Worm (Caenorhabditis elegans) whole organism, L1 larva: ENCODE data around the gene T11G6.4.

ENCODE experiments used
- blmp-1 ChIP-seq: fragments of 150-350 bp; optimal IDR thresholded peaks from 2 replicates; lab custom pipeline; 2014; ENCODE audit warnings: missing biosample characterization, missing genetic modification characterization
- elt-3 ChIP-seq, 6 experiments: fragments of 150-350 bp in 1 of 6; sonication (generic microtip); optimal IDR thresholded peaks; 2 replicates each; lab custom pipeline; 2017 to 2018; ENCODE audit warnings: missing biosample characterization in 6 of 6, missing genetic modification characterization in 6 of 6, inconsistent platforms in 1 of 6
- lin-13 ChIP-seq: fragments of 150-350 bp; optimal IDR thresholded peaks from 2 replicates; lab custom pipeline; 2014; ENCODE audit warnings: missing biosample characterization, missing genetic modification reagents, missing genetic modification characterization
- lir-3 ChIP-seq: sonication (generic microtip); optimal IDR thresholded peaks from 2 replicates; lab custom pipeline; 2016; ENCODE audit warnings: mild to moderate bottlenecking, missing genetic modification characterization, moderate library complexity, missing compliant biosample characterization; ENCODE audit not compliant: poor library complexity
- mep-1 ChIP-seq: fragments of 150-350 bp; optimal IDR thresholded peaks from 2 replicates; lab custom pipeline; 2014; ENCODE audit warnings: missing biosample characterization, missing genetic modification characterization
- nhr-28 ChIP-seq: fragments of 150-350 bp; optimal IDR thresholded peaks from 2 replicates; lab custom pipeline; 2014; ENCODE audit warnings: missing biosample characterization, missing genetic modification characterization
- nhr-76 ChIP-seq: sonication (generic microtip); optimal IDR thresholded peaks from 2 replicates; lab custom pipeline; 2017; ENCODE audit warnings: missing biosample characterization, missing genetic modification characterization
- nhr-77 ChIP-seq: fragments of 150-350 bp; optimal IDR thresholded peaks from 2 replicates; lab custom pipeline; 2014; ENCODE audit warnings: missing biosample characterization, missing genetic modification characterization
- pax-3 ChIP-seq: fragments of 200-800 bp; sonication (Bioruptor generic); optimal IDR thresholded peaks from 2 replicates; lab custom pipeline; 2018; ENCODE audit warnings: mild to moderate bottlenecking, missing genetic modification characterization, moderate library complexity, missing compliant biosample characterization
- pqm-1 ChIP-seq: sonication (generic microtip); optimal IDR thresholded peaks from 3 replicates; lab custom pipeline; 2017; ENCODE audit warnings: missing biosample characterization, missing genetic modification characterization
- sox-4 ChIP-seq: sonication (generic microtip); optimal IDR thresholded peaks from 2 replicates; lab custom pipeline; 2016; ENCODE audit warnings: missing genetic modification characterization, missing compliant biosample characterization

- TF ChIP-seq nhr-77 (tag; lab: Kevin White, UChicago) (no peak), pqm-1 (tag; lab: Kevin White, UChicago) (no peak), mep-1 (tag; lab: Kevin White, UChicago) (no peak), nhr-28 (tag; lab: Kevin White, UChicago) (no peak), sox-4 (tag; lab: Kevin White, UChicago) (no peak), nhr-76 (tag; lab: Kevin White, UChicago) (no peak), pax-3 (tag; lab: Kevin White, UChicago) (no peak), lir-3 (tag; lab: Kevin White, UChicago) (no peak), elt-3 (tag; optimal IDR thresholded peaks at IDR 0.05; lab: Kevin White, UChicago) (no peak), blmp-1 (tag; lab: Kevin White, UChicago) (peak; percentile 12), lin-13 (GFP tag; lab: Kevin White, UChicago) (no peak)
Observed at ce11 chrIV:10820114-10820513, 31.6 kb downstream of the T11G6.4 start.
